Worm (Caenorhabditis elegans): Measurements from ENCODE around the gene ubxn-2.

ubxn-2 gene

DNA sequence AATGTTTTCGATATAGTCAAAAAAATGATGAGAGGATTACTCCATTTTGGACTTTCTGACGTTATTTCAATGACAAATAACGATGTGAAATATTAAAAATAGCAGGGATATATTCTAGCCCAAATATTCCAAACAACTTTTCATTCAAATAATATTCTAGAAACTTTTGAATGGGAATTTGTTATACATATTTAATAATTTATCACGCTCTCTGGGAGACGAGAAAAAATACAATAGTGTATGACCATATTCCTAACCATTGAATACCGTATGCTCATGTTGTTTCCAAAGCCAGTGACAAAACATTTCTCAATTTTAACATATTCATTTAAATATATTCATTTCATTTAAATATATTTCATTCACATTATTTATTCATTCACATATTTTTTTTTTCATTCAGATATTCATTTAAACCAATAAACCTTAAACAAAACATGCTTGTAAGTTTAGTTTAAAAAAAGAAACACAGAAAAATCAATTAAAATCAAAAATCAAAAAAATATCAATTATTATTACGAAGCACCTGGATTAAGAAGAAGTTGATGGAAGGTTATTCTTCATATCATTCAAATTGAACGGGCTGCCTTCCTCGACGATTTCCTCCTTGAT lies 15.9 kb downstream of the ubxn-2 start (continued):
- TF ChIP-seq nhr-84 (tag; optimal IDR thresholded peaks at IDR 0.05): no peak
- no peak for TF ChIP-seq nhr-12 (tag; optimal IDR thresholded peaks at IDR 0.05)
- no peak for TF ChIP-seq snu-23 (GFP tag; optimal IDR thresholded peaks at IDR 0.05)

DNA sequence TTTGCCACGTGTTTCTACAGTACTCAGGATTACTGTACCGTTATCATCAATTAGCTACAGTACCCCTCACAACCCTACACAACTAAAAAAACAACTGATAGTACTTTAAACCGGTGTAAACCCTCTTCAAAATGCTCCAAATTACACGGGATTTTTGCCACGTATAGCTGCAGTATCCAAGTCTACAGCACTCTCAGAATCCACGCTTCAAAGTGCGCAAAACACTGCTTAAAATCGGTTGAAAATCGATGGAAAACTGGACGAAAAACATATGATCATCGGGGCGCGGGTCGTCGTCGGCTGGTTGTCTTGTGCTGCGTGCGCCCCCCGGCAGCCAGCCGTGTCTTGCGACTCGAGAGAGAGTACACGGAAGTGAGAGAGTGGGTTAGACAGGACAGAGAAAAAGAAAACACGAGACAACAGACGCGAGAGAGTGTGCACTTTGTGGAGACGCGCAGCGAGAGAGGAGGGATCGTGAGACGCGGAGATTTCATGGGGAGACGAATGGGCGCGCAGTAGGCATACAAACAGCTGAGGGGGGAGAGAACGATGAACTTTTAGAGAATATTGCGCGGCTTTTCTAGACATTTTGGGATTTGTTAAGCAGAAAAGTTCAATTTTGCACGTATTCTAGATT lies 17.2 kb downstream of the ubxn-2 start:
- TF ChIP-seq ztf-11 (tag; optimal IDR thresholded peaks at IDR 0.05) (peak in 1 of 2 experiments; percentile 81), egl-13 (tag; optimal IDR thresholded peaks at IDR 0.05) (peak; percentile 88), hlh-4 (tag; optimal IDR thresholded peaks at IDR 0.05) (no peak), fos-1 (tag; optimal IDR thresholded peaks at IDR 0.05) (peak; percentile 40), ceh-8 (GFP tag; optimal IDR thresholded peaks at IDR 0.05) (peak; percentile 34), fkh-4 (tag; optimal IDR thresholded peaks at IDR 0.05; ENCODE audit: borderline replicate concordance) (peak; percentile 10), skn-1 (tag; optimal IDR thresholded peaks at IDR 0.05) (peak; percentile 43), ceh-90 (tag; optimal IDR thresholded peaks at IDR 0.05) (peak; percentile 46), snpc-4 (tag; optimal IDR thresholded peaks at IDR 0.05) (peak; percentile 44), elt-3 (tag; optimal IDR thresholded peaks at IDR 0.05) (peak in 2 of 6 experiments; percentile 26 to 28), efl-1 (optimal IDR thresholded peaks at IDR 0.05) (peak; percentile 84 to 90), efl-1 (GFP tag; optimal IDR thresholded peaks at IDR 0.05 in 1 of 2) (peak; percentile 63 to 96), xbp-1 (tag; optimal IDR thresholded peaks at IDR 0.05) (peak; percentile 76), nhr-77 (tag; optimal IDR thresholded peaks at IDR 0.05) (peak; percentile 62), hlh-17 (GFP tag; optimal IDR thresholded peaks at IDR 0.05; ENCODE audit: borderline replicate concordance) (no peak), jun-1 (tag; optimal IDR thresholded peaks at IDR 0.05) (peak; percentile 80), nhr-47 (tag; optimal IDR thresholded peaks at IDR 0.05) (peak; percentile 93), nhr-237 (tag; optimal IDR thresholded peaks at IDR 0.05) (no peak), fkh-10 (GFP tag; optimal IDR thresholded peaks at IDR 0.05) (peak; percentile 58), mef-2 (tag; optimal IDR thresholded peaks at IDR 0.05) (peak; percentile 41), nhr-71 (tag; optimal IDR thresholded peaks at IDR 0.05) (peak; percentile 97), unc-30 (tag; optimal IDR thresholded peaks at IDR 0.05) (no peak), nhr-28 (tag; optimal IDR thresholded peaks at IDR 0.05) (no peak), nhr-90 (tag; optimal IDR thresholded peaks at IDR 0.05; ENCODE audit: poor library complexity) (peak; percentile 81), dpl-1 (GFP tag; optimal IDR thresholded peaks at IDR 0.05) (peak; percentile 66 to 71 (median 68)), pax-3 (tag; optimal IDR thresholded peaks at IDR 0.05) (peak; percentile 83), lin-13 (GFP tag; optimal IDR thresholded peaks at IDR 0.05) (peak; percentile 90), zag-1 (tag; optimal IDR thresholded peaks at IDR 0.05) (no peak), nhr-84 (tag; optimal IDR thresholded peaks at IDR 0.05) (no peak), isw-1 (GFP tag; IDR thresholded peaks at IDR 0.05) (peak; percentile 77), elt-2 (tag; optimal IDR thresholded peaks at IDR 0.05) (peak; percentile 26), vab-15 (tag; optimal IDR thresholded peaks at IDR 0.05) (no peak), nhr-76 (tag; optimal IDR thresholded peaks at IDR 0.05) (no peak), unc-86 (tag; optimal IDR thresholded peaks at IDR 0.05) (peak; percentile 94), lir-3 (tag; optimal IDR thresholded peaks at IDR 0.05; ENCODE audit: poor library complexity) (peak; percentile 79), sup-37 (GFP tag; optimal IDR thresholded peaks at IDR 0.05) (no peak), lsy-2 (tag; optimal IDR thresholded peaks at IDR 0.05) (peak; percentile 86 to 90), egl-27 (tag; optimal IDR thresholded peaks at IDR 0.05) (peak in 1 of 2 experiments; percentile 70), unc-130 (tag; optimal IDR thresholded peaks at IDR 0.05) (peak; percentile 30), sox-4 (tag; optimal IDR thresholded peaks at IDR 0.05) (peak; percentile 68), hpl-2 (GFP tag; optimal IDR thresholded peaks at IDR 0.05) (no peak), grh-1 (GFP tag; IDR thresholded peaks at IDR 0.05) (peak; percentile 45; the same call in 1 of the 2 replicates), ztf-4 (tag; optimal IDR thresholded peaks at IDR 0.05) (peak; percentile 83), mep-1 (tag; optimal IDR thresholded peaks at IDR 0.05) (peak; percentile 77), rnt-1 (tag; optimal IDR thresholded peaks at IDR 0.05) (peak; percentile 95), lin-14 (GFP tag; optimal IDR thresholded peaks at IDR 0.05) (peak; percentile 95), aly-2 (tag; optimal IDR thresholded peaks at IDR 0.05) (peak; percentile 5)

All from whole organism, L1 larva.